Worm (Caenorhabditis elegans) whole organism, L2 larva: ENCODE measurements around the gene Y42A5A.5.

Experiments used
- ama-1 ChIP-seq: fragments of 150-350 bp; optimal IDR thresholded peaks from 2 replicates; lab custom pipeline; 2018; ENCODE audit warnings: inconsistent platforms
- fos-1 ChIP-seq: fragments of 150-350 bp; optimal IDR thresholded peaks from 2 replicates; lab custom pipeline; 2014; ENCODE audit warnings: missing biosample characterization, missing genetic modification characterization
- lin-11 ChIP-seq: fragments of 150-350 bp; sonication (generic microtip); optimal IDR thresholded peaks from 2 replicates; lab custom pipeline; 2014; ENCODE audit warnings: missing biosample characterization, missing genetic modification characterization, inconsistent platforms, mixed read lengths
- mab-5 ChIP-seq: fragments of 150-350 bp; optimal IDR thresholded peaks from 2 replicates; lab custom pipeline; 2014; ENCODE audit warnings: missing biosample characterization, missing genetic modification characterization
- mdl-1 ChIP-seq, 2 experiments: fragments of 150-350 bp in 1 of 2; sonication (generic microtip) in 1 of 2; optimal IDR thresholded peaks; 2 replicates each; lab custom pipeline; 2017; ENCODE audit warnings: missing biosample characterization in 2 of 2, missing genetic modification characterization in 2 of 2
- nhr-11 ChIP-seq: fragments of 150-350 bp; optimal IDR thresholded peaks from 2 replicates; lab custom pipeline; 2014; ENCODE audit warnings: missing biosample characterization, missing genetic modification characterization
- nhr-77 ChIP-seq: fragments of 150-350 bp; optimal IDR thresholded peaks from 2 replicates; lab custom pipeline; 2014; ENCODE audit warnings: missing biosample characterization, missing genetic modification characterization
- peb-1 ChIP-seq: fragments of 150-350 bp; optimal IDR thresholded peaks from 2 replicates; lab custom pipeline; 2014; ENCODE audit warnings: missing biosample characterization, missing genetic modification characterization
- skn-1 ChIP-seq: sonication (generic microtip); optimal IDR thresholded peaks from 2 replicates; lab custom pipeline; 2017; ENCODE audit warnings: missing biosample characterization, missing genetic modification characterization
- snpc-4 ChIP-seq: fragments of 150-350 bp; optimal IDR thresholded peaks from 2 replicates; lab custom pipeline; 2014; ENCODE audit warnings: missing biosample characterization, missing genetic modification characterization
- unc-39 ChIP-seq: fragments of 150-350 bp; optimal IDR thresholded peaks from 2 replicates; lab custom pipeline; 2014; ENCODE audit warnings: missing biosample characterization, missing genetic modification characterization
- ztf-4 ChIP-seq: fragments of 150-350 bp; optimal IDR thresholded peaks from 2 replicates; lab custom pipeline; 2014; ENCODE audit warnings: missing biosample characterization, missing genetic modification characterization

ce11 chrV:11082964-11083363 lies 26.6 kb downstream of the Y42A5A.5 start:
- TF ChIP-seq mdl-1 (tag; optimal IDR thresholded peaks at IDR 0.05; lab: Kevin White, UChicago): no peak
- TF ChIP-seq mab-5: no peak
- no peak for TF ChIP-seq nhr-77 (tag; lab: Kevin White, UChicago)
- TF ChIP-seq skn-1 (tag; lab: Kevin White, UChicago): no peak
- TF ChIP-seq nhr-11 (tag; lab: Kevin White, UChicago): no peak
- no peak for TF ChIP-seq peb-1 (tag; lab: Kevin White, UChicago)
- TF ChIP-seq ztf-4 (tag; lab: Kevin White, UChicago): no peak
- no peak for TF ChIP-seq unc-39 (tag; lab: Kevin White, UChicago)
- no peak for TF ChIP-seq lin-11
- no peak for TF ChIP-seq fos-1
- no peak for TF ChIP-seq snpc-4 (tag; lab: Kevin White, UChicago)
- TF ChIP-seq ama-1 (lab: Kevin White, UChicago): no peak
